Fruit fly (Drosophila melanogaster) whole organism, embryonic: ENCODE results near the gene VhaM9.7-c.

Experiments
- Adf1 ChIP-seq: fragments of 200-800 bp; sonication (Bioruptor generic); IDR thresholded peaks from 2 replicates; pipeline ENCODE4 v1.3.6; 2022; ENCODE audit warnings: missing biosample characterization, missing genetic modification characterization
- Atf3 ChIP-seq: fragments of 200-800 bp; sonication (Bioruptor generic); optimal IDR thresholded peaks from 3 replicates; lab custom pipeline; 2016; ENCODE audit warnings: missing biosample characterization, missing genetic modification characterization
- BEAF-32 ChIP-seq: fragments of 200-800 bp; sonication (Bioruptor generic); optimal IDR thresholded peaks from 3 replicates; lab custom pipeline; 2017; ENCODE audit warnings: missing biosample characterization, missing genetic modification characterization, mild to moderate bottlenecking, moderate library complexity, missing genetic modification reagents
- Bgb ChIP-seq: fragments of 200-800 bp; sonication (Bioruptor generic); IDR thresholded peaks from 2 replicates; pipeline ENCODE4 v1.3.6; 2022; ENCODE audit warnings: missing biosample characterization, missing genetic modification characterization; ENCODE audit not compliant: partially characterized antibody
- CG11093 ChIP-seq: fragments of 200-800 bp; sonication (Bioruptor generic); IDR thresholded peaks from 3 replicates; pipeline ENCODE4 v1.3.6; 2022; ENCODE audit warnings: missing biosample characterization, missing genetic modification characterization
- CG12659 ChIP-seq: fragments of 200-800 bp; sonication (Bioruptor generic); optimal IDR thresholded peaks from 3 replicates; lab custom pipeline; 2017; ENCODE audit warnings: mild to moderate bottlenecking, missing biosample characterization, missing genetic modification reagents, missing genetic modification characterization
- CG12744 ChIP-seq: fragments of 200-800 bp; sonication (Bioruptor generic); optimal IDR thresholded peaks from 2 replicates; lab custom pipeline; 2016; ENCODE audit warnings: missing biosample characterization, missing genetic modification characterization
- CG1792 ChIP-seq: fragments of 200-800 bp; sonication (Bioruptor generic); optimal IDR thresholded peaks from 2 replicates; lab custom pipeline; 2016; ENCODE audit warnings: missing biosample characterization, missing genetic modification characterization
- CG30020 ChIP-seq: fragments of 200-800 bp; optimal IDR thresholded peaks from 2 replicates; lab custom pipeline; 2019; ENCODE audit warnings: missing biosample characterization, mild to moderate bottlenecking, missing genetic modification characterization, moderate library complexity
- CG30403 ChIP-seq: fragments of 200-800 bp; sonication (Bioruptor generic); optimal IDR thresholded peaks from 3 replicates; lab custom pipeline; 2016; ENCODE audit warnings: missing biosample characterization, missing genetic modification characterization
- CG3065 ChIP-seq: fragments of 200-800 bp; sonication (Bioruptor generic); optimal IDR thresholded peaks from 2 replicates; lab custom pipeline; 2016; ENCODE audit warnings: missing biosample characterization, missing genetic modification characterization
- CG31365 ChIP-seq: fragments of 200-800 bp; sonication (Bioruptor generic); optimal IDR thresholded peaks from 2 replicates; lab custom pipeline; 2018; ENCODE audit warnings: missing biosample characterization, mild to moderate bottlenecking, missing genetic modification characterization
- CG31388 ChIP-seq: fragments of 200-800 bp; sonication (Bioruptor generic); optimal IDR thresholded peaks from 2 replicates; lab custom pipeline; 2016; ENCODE audit warnings: missing biosample characterization, missing genetic modification characterization
- CG32767 ChIP-seq: fragments of 200-800 bp; sonication (Bioruptor generic); IDR thresholded peaks from 2 replicates; pipeline ENCODE4 v1.3.6; 2022; ENCODE audit warnings: missing biosample characterization, missing genetic modification characterization
- CG6813 ChIP-seq: fragments of 200-800 bp; sonication (Bioruptor generic); optimal IDR thresholded peaks from 2 replicates; lab custom pipeline; 2017; ENCODE audit warnings: missing biosample characterization, missing genetic modification characterization, mild to moderate bottlenecking, moderate library complexity, missing genetic modification reagents
- CG7271 ChIP-seq: fragments of 200-800 bp; sonication (Bioruptor generic); optimal IDR thresholded peaks from 2 replicates; lab custom pipeline; 2018; ENCODE audit warnings: missing biosample characterization, mild to moderate bottlenecking, missing genetic modification characterization, moderate library complexity
- CG7987 ChIP-seq: fragments of 200-800 bp; sonication (Bioruptor generic); optimal IDR thresholded peaks from 2 replicates; lab custom pipeline; 2018; ENCODE audit warnings: missing biosample characterization, mild to moderate bottlenecking, missing genetic modification characterization, moderate library complexity
- CG9437 ChIP-seq: fragments of 200-800 bp; sonication (Bioruptor generic); optimal IDR thresholded peaks from 2 replicates; lab custom pipeline; 2018; ENCODE audit warnings: missing biosample characterization, mild to moderate bottlenecking, missing genetic modification characterization
- CTCF ChIP-seq: fragments of 200-800 bp; sonication (Bioruptor generic); optimal IDR thresholded peaks from 2 replicates; lab custom pipeline; 2017; ENCODE audit warnings: missing biosample characterization, mild to moderate bottlenecking, missing genetic modification characterization, moderate library complexity
- Dll ChIP-seq: fragments of 200-800 bp; sonication (Bioruptor generic); IDR thresholded peaks from 4 replicates; pipeline ENCODE4 v1.3.6; 2022; ENCODE audit warnings: missing biosample characterization, missing genetic modification characterization; ENCODE audit not compliant: partially characterized antibody
- Doc2 ChIP-seq: fragments of 200-800 bp; sonication (Bioruptor generic); IDR thresholded peaks from 2 replicates; pipeline ENCODE4 v1.3.6; 2022; ENCODE audit warnings: missing biosample characterization, missing genetic modification characterization
- Drgx ChIP-seq: fragments of 200-800 bp; sonication (Bioruptor generic); IDR thresholded peaks from 2 replicates; pipeline ENCODE4 v1.3.6; 2022; ENCODE audit warnings: missing biosample characterization, missing genetic modification characterization
- Elba2 ChIP-seq: fragments of 200-800 bp; sonication (Bioruptor generic); optimal IDR thresholded peaks from 3 replicates; lab custom pipeline; 2016; ENCODE audit warnings: missing biosample characterization, missing genetic modification characterization
- Hmx ChIP-seq: fragments of 200-800 bp; sonication (Bioruptor generic); optimal IDR thresholded peaks from 2 replicates; lab custom pipeline; 2016; ENCODE audit warnings: missing biosample characterization, missing genetic modification characterization
- Jarid2 ChIP-seq: fragments of 200-800 bp; sonication (Bioruptor generic); optimal IDR thresholded peaks from 3 replicates; lab custom pipeline; 2017; ENCODE audit warnings: mild to moderate bottlenecking, missing biosample characterization, missing genetic modification reagents, missing genetic modification characterization
- MTF-1 ChIP-seq: fragments of 200-800 bp; sonication (Bioruptor generic); optimal IDR thresholded peaks from 2 replicates; lab custom pipeline; 2018; ENCODE audit warnings: missing biosample characterization, mild to moderate bottlenecking, missing genetic modification characterization, borderline replicate concordance
- Meics ChIP-seq: fragments of 200-800 bp; sonication (Bioruptor generic); optimal IDR thresholded peaks from 2 replicates; lab custom pipeline; 2017; ENCODE audit warnings: missing biosample characterization, mild to moderate bottlenecking, missing genetic modification characterization
- Neu2 ChIP-seq: fragments of 200-800 bp; sonication (Bioruptor generic); optimal IDR thresholded peaks from 3 replicates; lab custom pipeline; 2016; ENCODE audit warnings: missing biosample characterization, missing genetic modification characterization, borderline replicate concordance
- Nf-YB ChIP-seq: fragments of 200-800 bp; sonication (Bioruptor generic); optimal IDR thresholded peaks from 3 replicates; lab custom pipeline; 2019; ENCODE audit warnings: missing biosample characterization, mild to moderate bottlenecking, missing genetic modification characterization, moderate library complexity
- Oli ChIP-seq: fragments of 200-800 bp; sonication (Bioruptor generic); optimal IDR thresholded peaks from 2 replicates; lab custom pipeline; 2018; ENCODE audit warnings: missing biosample characterization, mild to moderate bottlenecking, missing genetic modification characterization, moderate library complexity
- Ravus ChIP-seq: fragments of 200-800 bp; sonication (Bioruptor generic); IDR thresholded peaks from 2 replicates; pipeline ENCODE4 v1.3.6; 2022; ENCODE audit warnings: missing biosample characterization, missing genetic modification characterization
- Side ChIP-seq: fragments of 200-800 bp; sonication (Bioruptor generic); optimal IDR thresholded peaks from 2 replicates; lab custom pipeline; 2016; ENCODE audit warnings: missing biosample characterization, missing genetic modification characterization
- Sry-β ChIP-seq: fragments of 200-800 bp; sonication (Bioruptor generic); optimal IDR thresholded peaks from 2 replicates; lab custom pipeline; 2018; ENCODE audit warnings: missing biosample characterization, mild to moderate bottlenecking, missing genetic modification characterization, moderate library complexity
- ap ChIP-seq: fragments of 200-800 bp; sonication (Bioruptor generic); IDR thresholded peaks from 2 replicates; pipeline ENCODE4 v1.3.6; 2022; ENCODE audit warnings: missing biosample characterization, missing genetic modification characterization
- ara ChIP-seq: fragments of 200-800 bp; sonication (Bioruptor generic); IDR thresholded peaks from 2 replicates; pipeline ENCODE4 v1.3.6; 2022; ENCODE audit warnings: missing biosample characterization, missing genetic modification characterization
- cwo ChIP-seq: fragments of 200-800 bp; sonication (Bioruptor generic); optimal IDR thresholded peaks from 3 replicates; lab custom pipeline; 2017; ENCODE audit warnings: missing biosample characterization, missing genetic modification characterization, mild to moderate bottlenecking, moderate library complexity, missing genetic modification reagents
- fd3F ChIP-seq: fragments of 200-800 bp; sonication (Bioruptor generic); optimal IDR thresholded peaks from 2 replicates; lab custom pipeline; 2018; ENCODE audit warnings: missing biosample characterization, mild to moderate bottlenecking, missing genetic modification characterization, moderate library complexity
- gro ChIP-seq: fragments of 200-800 bp; sonication (Bioruptor generic); optimal IDR thresholded peaks from 2 replicates; lab custom pipeline; 2016; ENCODE audit warnings: missing biosample characterization, missing genetic modification characterization
- ken ChIP-seq: fragments of 200-800 bp; sonication (Bioruptor generic); IDR thresholded peaks from 3 replicates; pipeline ENCODE4 v1.3.6; 2022; ENCODE audit warnings: missing biosample characterization, missing genetic modification characterization
- lilli ChIP-seq: fragments of 200-800 bp; sonication (Bioruptor generic); optimal IDR thresholded peaks from 3 replicates; lab custom pipeline; 2016; ENCODE audit warnings: missing biosample characterization, missing genetic modification characterization
- otp ChIP-seq: fragments of 200-800 bp; sonication (Bioruptor generic); IDR thresholded peaks from 3 replicates; pipeline ENCODE4, ENCODE4 v1.3.6; 2022; ENCODE audit warnings: missing biosample characterization, missing genetic modification characterization
- pita ChIP-seq: fragments of 200-800 bp; sonication (Bioruptor generic); optimal IDR thresholded peaks from 2 replicates; lab custom pipeline; 2017; ENCODE audit warnings: missing biosample characterization, mild to moderate bottlenecking, missing genetic modification characterization
- ranshi ChIP-seq: fragments of 200-800 bp; sonication (Bioruptor generic); IDR thresholded peaks from 2 replicates; pipeline ENCODE4 v1.3.6; 2022; ENCODE audit warnings: missing biosample characterization, missing genetic modification characterization
- repo ChIP-seq: fragments of 200-800 bp; sonication (Bioruptor generic); optimal IDR thresholded peaks from 2 replicates; lab custom pipeline; 2016; ENCODE audit warnings: missing biosample characterization, missing genetic modification characterization
- salm ChIP-seq: fragments of 200-800 bp; sonication (Bioruptor generic); optimal IDR thresholded peaks from 2 replicates; lab custom pipeline; 2018; ENCODE audit warnings: missing biosample characterization, mild to moderate bottlenecking, missing genetic modification characterization
- sd ChIP-seq: fragments of 200-800 bp; sonication (Bioruptor generic); optimal IDR thresholded peaks from 3 replicates; lab custom pipeline; 2018; ENCODE audit warnings: missing biosample characterization, mild to moderate bottlenecking, missing genetic modification characterization, moderate library complexity
- sima ChIP-seq: fragments of 200-800 bp; sonication (Bioruptor generic); optimal IDR thresholded peaks from 2 replicates; lab custom pipeline; 2016; ENCODE audit warnings: missing biosample characterization, missing genetic modification characterization
- slou ChIP-seq: fragments of 200-800 bp; sonication (Bioruptor generic); optimal IDR thresholded peaks from 3 replicates; lab custom pipeline; 2016; ENCODE audit warnings: missing biosample characterization, missing genetic modification characterization
- tio ChIP-seq: fragments of 200-800 bp; sonication (Bioruptor generic); optimal IDR thresholded peaks from 2 replicates; lab custom pipeline; 2017; ENCODE audit warnings: missing biosample characterization, missing genetic modification characterization, inconsistent platforms
- tx ChIP-seq: fragments of 200-800 bp; sonication (Bioruptor generic); optimal IDR thresholded peaks from 2 replicates; lab custom pipeline; 2016; ENCODE audit warnings: missing biosample characterization, missing genetic modification characterization
- zen2 ChIP-seq: fragments of 200-800 bp; sonication (Bioruptor generic); IDR thresholded peaks from 3 replicates; pipeline ENCODE4 v1.3.6; 2022; ENCODE audit warnings: missing biosample characterization, missing genetic modification characterization; ENCODE audit not compliant: partially characterized antibody

The VhaM9.7-c gene

DNA sequence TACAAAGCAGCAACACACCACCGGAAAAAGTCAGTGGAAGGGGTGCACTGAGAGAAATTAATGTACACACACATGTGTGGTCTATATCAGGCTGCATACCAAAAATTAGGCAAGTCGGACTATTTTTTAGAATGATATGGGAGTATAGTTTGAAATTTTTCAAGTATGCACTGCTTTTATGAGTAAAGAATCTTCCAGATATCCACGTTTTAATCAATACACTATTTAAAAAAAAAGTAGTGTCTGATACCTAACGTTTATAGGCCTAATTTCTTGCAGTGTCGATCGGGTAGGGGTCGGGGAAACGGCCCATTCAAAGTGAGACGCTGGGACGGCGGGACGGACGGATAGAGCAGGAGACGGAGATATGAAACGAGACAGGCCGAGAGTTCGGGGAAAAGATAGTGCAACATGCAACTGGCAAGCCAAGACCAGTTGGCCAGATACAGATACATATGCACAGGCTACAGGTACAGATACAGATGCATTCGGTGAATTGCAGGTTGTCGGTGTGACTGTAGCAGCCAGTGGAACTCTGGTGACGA is 43.8 kb upstream of the VhaM9.7-c start (continued):
- TF ChIP-seq gro (no peak), otp (GFP tag; lab: Robert Waterston, UW) (peak; percentile 91), repo (GFP tag; lab: Kevin White, UChicago) (peak; percentile 93), Jarid2 (GFP tag; lab: Kevin White, UChicago) (peak; percentile 69), ap (GFP tag; lab: Robert Waterston, UW) (peak; percentile 89), Hmx (peak; percentile 70), CG9437 (peak; percentile 86), tio (GFP tag; lab: Kevin White, UChicago) (peak; percentile 93), pita (no peak), sd (tag; lab: Kevin White, UChicago) (peak; percentile 51), tx (peak; percentile 93), CG6813 (peak; percentile 88), MTF-1 (GFP tag; lab: Kevin White, UChicago) (peak; percentile 79), Elba2 (peak; percentile 87), Drgx (GFP tag; lab: Robert Waterston, UW) (peak; percentile 91), CG31388 (GFP tag; lab: Kevin White, UChicago) (peak; percentile 74), sima (GFP tag; lab: Kevin White, UChicago) (peak; percentile 14), CG7271 (peak; percentile 83), ranshi (GFP tag; lab: Robert Waterston, UW) (peak; percentile 82), slou (peak; percentile 67), CG32767 (GFP tag; lab: Robert Waterston, UW) (peak; percentile 84), Neu2 (GFP tag; lab: Kevin White, UChicago) (peak; percentile 93), Side (peak; percentile 94), BEAF-32 (no peak), CG3065 (peak; percentile 84), ara (peak; percentile 93), Ravus (GFP tag; lab: Robert Waterston, UW) (peak; percentile 46), CG12659 (GFP tag; lab: Kevin White, UChicago) (peak; percentile 90), Nf-YB (GFP tag; lab: Kevin White, UChicago) (peak; percentile 82), fd3F (peak; percentile 54), Bgb (GFP tag; lab: Robert Waterston, UW) (no peak), Dll (GFP tag; lab: Robert Waterston, UW) (no peak), salm (peak; percentile 91), Sry-β (GFP tag; lab: Kevin White, UChicago) (peak; percentile 62), Atf3 (peak; percentile 94), Doc2 (no peak), Meics (GFP tag; lab: Kevin White, UChicago) (peak; percentile 67), lilli (GFP tag; lab: Kevin White, UChicago) (peak; percentile 85), zen2 (GFP tag; lab: Robert Waterston, UW) (no peak), CG7987 (GFP tag; lab: Kevin White, UChicago) (peak; percentile 55), CTCF (GFP tag; lab: Kevin White, UChicago) (peak; percentile 44), CG1792 (peak; percentile 77), cwo (peak; percentile 72), Oli (peak; percentile 96), CG31365 (tag; lab: Kevin White, UChicago) (peak; percentile 74), CG12744 (GFP tag; lab: Kevin White, UChicago) (peak; percentile 84), CG30403 (peak; percentile 94), CG11093 (GFP tag; lab: Robert Waterston, UW) (peak; percentile 90), CG30020 (tag; lab: Kevin White, UChicago) (peak; percentile 83), ken (peak; percentile 83), Adf1 (no peak)
